Worm (Caenorhabditis elegans) whole organism, L3 larva: Measurements from ENCODE around the gene ndc-80.

Experiments
- R02D3.7 ChIP-seq: fragments of 150-350 bp; optimal IDR thresholded peaks from 2 replicates; lab custom pipeline; 2014; ENCODE audit warnings: missing biosample characterization, missing genetic modification characterization
- lin-39 ChIP-seq: fragments of 150-350 bp; optimal IDR thresholded peaks from 2 replicates; lab custom pipeline; 2018; ENCODE audit warnings: missing biosample characterization, missing genetic modification reagents, missing genetic modification characterization
- nhr-237 ChIP-seq: fragments of 150-350 bp; optimal IDR thresholded peaks from 2 replicates; lab custom pipeline; 2014; ENCODE audit warnings: missing biosample characterization, missing genetic modification characterization
- nhr-28 ChIP-seq: fragments of 150-350 bp; optimal IDR thresholded peaks from 2 replicates; lab custom pipeline; 2014; ENCODE audit warnings: missing biosample characterization, missing genetic modification characterization
- nhr-76 ChIP-seq: fragments of 150-350 bp; sonication (generic microtip); optimal IDR thresholded peaks from 5 replicates; lab custom pipeline; 2014; ENCODE audit warnings: missing biosample characterization, missing genetic modification characterization
- nhr-77 ChIP-seq: fragments of 150-350 bp; optimal IDR thresholded peaks from 2 replicates; lab custom pipeline; 2014; ENCODE audit warnings: missing biosample characterization, missing genetic modification characterization

DNA sequence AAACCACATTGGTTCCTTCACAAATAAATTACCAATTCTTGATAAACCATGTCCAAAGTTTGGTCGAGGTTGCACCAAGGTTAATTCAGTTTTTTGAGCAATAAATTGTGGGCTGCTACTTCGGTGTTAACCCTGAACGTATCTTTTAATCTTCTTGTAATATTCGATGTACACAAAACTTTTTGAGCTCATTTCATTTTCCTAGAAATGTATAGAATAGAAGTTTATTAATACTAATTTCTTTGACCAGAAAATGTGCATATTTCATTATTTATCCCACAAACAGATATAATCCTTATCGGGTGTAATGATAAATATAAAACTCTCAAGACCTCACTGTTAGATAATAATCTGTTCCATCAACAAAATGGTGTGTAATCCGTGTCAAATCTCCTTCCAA, 22.0 kb upstream of the ndc-80 start:
- TF ChIP-seq R02D3.7 (tag; lab: Kevin White, UChicago) (no peak), nhr-237 (tag; lab: Kevin White, UChicago) (no peak), nhr-77 (tag; lab: Kevin White, UChicago) (no peak), nhr-76 (tag; lab: Kevin White, UChicago) (no peak), nhr-28 (tag; lab: Kevin White, UChicago) (no peak), lin-39 (tag; lab: Kevin White, UChicago) (no peak)
